Worm (Caenorhabditis elegans): ENCODE results near the gene ZK686.1.

- TF ChIP-seq mdl-1 (tag; optimal IDR thresholded peaks at IDR 0.05) (no peak), nhr-11 (tag; optimal IDR thresholded peaks at IDR 0.05) (no peak), unc-62 (GFP tag; optimal IDR thresholded peaks at IDR 0.05) (no peak), aly-2 (tag; optimal IDR thresholded peaks at IDR 0.05) (no peak), lin-39 (tag; optimal IDR thresholded peaks at IDR 0.05) (no peak), nhr-237 (tag; optimal IDR thresholded peaks at IDR 0.05) (no peak), fkh-2 (tag; optimal IDR thresholded peaks at IDR 0.05) (no peak), tbx-2 (tag; optimal IDR thresholded peaks at IDR 0.05) (no peak), lin-15B (tag; optimal IDR thresholded peaks at IDR 0.05) (no peak), nhr-28 (tag; optimal IDR thresholded peaks at IDR 0.05) (no peak), lsy-12 (tag; optimal IDR thresholded peaks at IDR 0.05) (no peak)
Measured at ce11 chrIII:7806947-7807346, 34.0 kb downstream of the ZK686.1 start.
